Worm (Caenorhabditis elegans): ENCODE results near the gene nhr-199.
"Not testable (repeated sequence)": the region's sequence is repeated elsewhere in the genome, so short reads cannot be mapped to it uniquely, and the experiment has no call there.

nhr-199 gene

ce11 chrV:15670139-15670538 is 29.6 kb downstream of the nhr-199 start, which contains the start of gene K06B4.15:
Gene K06B4.15, plus strand, starts transcription at chrV:15670439.
- TF ChIP-seq skn-1, lsy-2, unc-39 (tag; optimal IDR thresholded peaks at IDR 0.05): not testable (repeated sequence)

ce11 chrV:15668870-15669269 is 30.8 kb downstream of the nhr-199 start, which contains the start of gene K06B4.4:
Gene K06B4.4, plus strand, starts transcription at chrV:15669170.
- no peak for TF ChIP-seq D1046.2 (GFP tag; IDR thresholded peaks at IDR 0.05)

ce11 chrV:15668200-15668599 is 31.5 kb downstream of the nhr-199 start, which contains the start of gene F53E4.1:
Gene F53E4.1, minus strand, starts transcription at chrV:15668300.
- TF ChIP-seq mes-2 (tag; optimal IDR thresholded peaks at IDR 0.05; ENCODE audit: poor library complexity, severe bottlenecking); F10B5.3 (tag; optimal IDR thresholded peaks at IDR 0.05); ceh-82 (tag; optimal IDR thresholded peaks at IDR 0.05): not testable (repeated sequence)

- TF ChIP-seq aha-1 (tag) (no peak), mdl-1 (tag; optimal IDR thresholded peaks at IDR 0.05) (peak in 1 of 2 experiments; percentile 72), unc-62 (GFP tag; optimal IDR thresholded peaks at IDR 0.05 in 1 of 2) (no peak), unc-62 (tag; optimal IDR thresholded peaks at IDR 0.05) (no peak), R02D3.7 (tag; optimal IDR thresholded peaks at IDR 0.05) (no peak), nhr-77 (tag; optimal IDR thresholded peaks at IDR 0.05) (peak; percentile 82), Y5F2A.4 (GFP tag; optimal IDR thresholded peaks at IDR 0.05) (no peak), hlh-11 (tag; optimal IDR thresholded peaks at IDR 0.05) (peak; percentile 96), nhr-28 (tag; optimal IDR thresholded peaks at IDR 0.05) (peak; percentile 93), fos-1 (tag; optimal IDR thresholded peaks at IDR 0.05) (no peak), sdz-12 (GFP tag; optimal IDR thresholded peaks at IDR 0.05) (no peak), T26A8.4 (GFP tag; IDR thresholded peaks at IDR 0.05) (no peak), daf-12 (tag; optimal IDR thresholded peaks at IDR 0.05) (no peak), pqm-1 (tag; optimal IDR thresholded peaks at IDR 0.05) (peak; percentile 90), mdt-29 (GFP tag; IDR thresholded peaks at IDR 0.05) (0 out of 2 replicates have a peak, but pooled peaks have one; percentile 24), ceh-82 (tag; optimal IDR thresholded peaks at IDR 0.05) (no peak), F49E8.2 (tag; optimal IDR thresholded peaks at IDR 0.05; ENCODE audit: borderline replicate concordance) (no peak), nhr-237 (tag; optimal IDR thresholded peaks at IDR 0.05) (no peak), ces-1 (GFP tag; optimal IDR thresholded peaks at IDR 0.05) (no peak), mxl-3 (GFP tag; optimal IDR thresholded peaks at IDR 0.05) (peak; percentile 85), egl-27 (tag; optimal IDR thresholded peaks at IDR 0.05) (no peak), lim-7 (GFP tag; IDR thresholded peaks at IDR 0.05) (no peak), daf-19 (GFP tag; conservative IDR thresholded peaks at IDR 0.05) (no peak), ztf-7 (tag; optimal IDR thresholded peaks at IDR 0.05) (no peak), ZK337.2 (GFP tag; IDR thresholded peaks at IDR 0.05) (no peak), gei-8 (GFP tag; optimal IDR thresholded peaks at IDR 0.05) (no peak), vab-7 (GFP tag; IDR thresholded peaks at IDR 0.05) (no peak), lin-1 (GFP tag; IDR thresholded peaks at IDR 0.05) (0 out of 2 replicates have a peak, but pooled peaks have one; percentile 47), spr-1 (tag; optimal IDR thresholded peaks at IDR 0.05) (no peak), ceh-62 (tag; optimal IDR thresholded peaks at IDR 0.05) (no peak), lir-3 (tag; optimal IDR thresholded peaks at IDR 0.05) (no peak), mep-1 (tag; optimal IDR thresholded peaks at IDR 0.05) (no peak), madf-5 (GFP tag; IDR thresholded peaks at IDR 0.05) (no peak), zip-11 (GFP tag; IDR thresholded peaks at IDR 0.05) (no peak), tag-97 (GFP tag; IDR thresholded peaks at IDR 0.05) (no peak), dmd-9 (GFP tag; IDR thresholded peaks at IDR 0.05) (no peak), dpl-1 (GFP tag; optimal IDR thresholded peaks at IDR 0.05) (no peak), snpc-1.2 (GFP tag; IDR thresholded peaks at IDR 0.05) (no peak), F26F4.8 (GFP tag; conservative IDR thresholded peaks at IDR 0.05) (no peak), zfp-2 (tag; optimal IDR thresholded peaks at IDR 0.05) (no peak), arid-1 (GFP tag; conservative IDR thresholded peaks at IDR 0.05) (no peak)
Measured at ce11 chrV:15666718-15667117, 33.0 kb downstream of the nhr-199 start.
